Fruit fly (Drosophila melanogaster) whole organism, embryonic: ENCODE measurements around the gene CG8526.

ENCODE experiments used
- Atf-2 ChIP-seq: fragments of 200-800 bp; sonication (Bioruptor generic); optimal IDR thresholded peaks from 2 replicates; lab custom pipeline; 2016; ENCODE audit warnings: missing biosample characterization, missing genetic modification characterization
- B-H1 ChIP-seq: fragments of 200-800 bp; sonication (Bioruptor generic); IDR thresholded peaks from 3 replicates; pipeline ENCODE4 v1.3.6; 2022; ENCODE audit warnings: missing biosample characterization, missing genetic modification characterization
- B-H2 ChIP-seq: fragments of 200-800 bp; sonication (Bioruptor generic); optimal IDR thresholded peaks from 2 replicates; lab custom pipeline; 2018; ENCODE audit warnings: missing biosample characterization, mild to moderate bottlenecking, missing genetic modification characterization
- Bgb ChIP-seq: fragments of 200-800 bp; sonication (Bioruptor generic); IDR thresholded peaks from 2 replicates; pipeline ENCODE4 v1.3.6; 2022; ENCODE audit warnings: missing biosample characterization, missing genetic modification characterization; ENCODE audit not compliant: partially characterized antibody
- Blimp-1 ChIP-seq: fragments of 200-800 bp; sonication (Bioruptor generic); optimal IDR thresholded peaks from 3 replicates; lab custom pipeline; 2018; ENCODE audit warnings: missing biosample characterization, missing genetic modification characterization, mild to moderate bottlenecking, moderate library complexity, missing genetic modification reagents
- CG10431 ChIP-seq: fragments of 200-800 bp; sonication (Bioruptor generic); optimal IDR thresholded peaks from 3 replicates; lab custom pipeline; 2018; ENCODE audit warnings: missing biosample characterization, mild to moderate bottlenecking, missing genetic modification characterization
- CG10959 ChIP-seq: fragments of 200-800 bp; sonication (Bioruptor generic); IDR thresholded peaks from 2 replicates; pipeline ENCODE4 v1.3.6; 2022; ENCODE audit warnings: missing biosample characterization, missing genetic modification characterization
- CG11504 ChIP-seq: fragments of 200-800 bp; sonication (Bioruptor generic); optimal IDR thresholded peaks from 3 replicates; lab custom pipeline; 2019; ENCODE audit warnings: missing biosample characterization, mild to moderate bottlenecking, missing genetic modification characterization, moderate library complexity
- CG11723 ChIP-seq: fragments of 200-800 bp; sonication (Bioruptor generic); optimal IDR thresholded peaks from 2 replicates; lab custom pipeline; 2017; ENCODE audit warnings: missing biosample characterization, mild to moderate bottlenecking, missing genetic modification characterization
- CG12104 ChIP-seq: fragments of 200-800 bp; sonication (Bioruptor generic); optimal IDR thresholded peaks from 3 replicates; lab custom pipeline; 2016; ENCODE audit warnings: missing biosample characterization, missing genetic modification characterization
- CG12299 ChIP-seq: fragments of 200-800 bp; sonication (Bioruptor generic); optimal IDR thresholded peaks from 2 replicates; lab custom pipeline; 2018; ENCODE audit warnings: missing biosample characterization, mild to moderate bottlenecking, missing genetic modification characterization
- CG13123 ChIP-seq: fragments of 200-800 bp; sonication (Bioruptor generic); optimal IDR thresholded peaks from 2 replicates; lab custom pipeline; 2016; ENCODE audit warnings: missing biosample characterization, missing genetic modification characterization
- CG13287 ChIP-seq: fragments of 200-800 bp; sonication (Bioruptor generic); IDR thresholded peaks from 2 replicates; pipeline ENCODE4 v1.3.6; 2022; ENCODE audit warnings: missing biosample characterization, missing genetic modification characterization; ENCODE audit not compliant: partially characterized antibody
- CG15073 ChIP-seq: fragments of 200-800 bp; sonication (Bioruptor generic); optimal IDR thresholded peaks from 2 replicates; lab custom pipeline; 2016; ENCODE audit warnings: missing biosample characterization, missing genetic modification characterization
- CG18262 ChIP-seq: fragments of 200-800 bp; optimal IDR thresholded peaks from 3 replicates; lab custom pipeline; 2019; ENCODE audit warnings: missing biosample characterization, mild to moderate bottlenecking, missing genetic modification characterization, moderate library complexity
- CG31388 ChIP-seq: fragments of 200-800 bp; sonication (Bioruptor generic); optimal IDR thresholded peaks from 2 replicates; lab custom pipeline; 2016; ENCODE audit warnings: missing biosample characterization, missing genetic modification characterization
- CG33557 ChIP-seq: fragments of 200-800 bp; sonication (Bioruptor generic); optimal IDR thresholded peaks from 2 replicates; lab custom pipeline; 2019; ENCODE audit warnings: missing biosample characterization, mild to moderate bottlenecking, missing genetic modification characterization, moderate library complexity
- CG4707 ChIP-seq: fragments of 200-800 bp; sonication (Bioruptor generic); optimal IDR thresholded peaks from 2 replicates; lab custom pipeline; 2018; ENCODE audit warnings: missing biosample characterization, mild to moderate bottlenecking, missing genetic modification characterization, moderate library complexity
- CG6765 ChIP-seq: fragments of 200-800 bp; sonication (Bioruptor generic); optimal IDR thresholded peaks from 3 replicates; lab custom pipeline; 2017; ENCODE audit warnings: missing biosample characterization, mild to moderate bottlenecking, missing genetic modification characterization
- CG7745 ChIP-seq: fragments of 200-800 bp; sonication (Bioruptor generic); optimal IDR thresholded peaks from 2 replicates; lab custom pipeline; 2018; ENCODE audit warnings: missing biosample characterization, mild to moderate bottlenecking, missing genetic modification characterization, moderate library complexity
- CG8388 ChIP-seq: fragments of 200-800 bp; sonication (Bioruptor generic); optimal IDR thresholded peaks from 2 replicates; lab custom pipeline; 2019; ENCODE audit warnings: missing biosample characterization, mild to moderate bottlenecking, missing genetic modification characterization, moderate library complexity
- CkIIα-i1 ChIP-seq: fragments of 200-800 bp; sonication (Bioruptor generic); IDR thresholded peaks from 2 replicates; pipeline ENCODE4 v1.3.6; 2022; ENCODE audit warnings: missing biosample characterization, missing genetic modification characterization
- D19A ChIP-seq: fragments of 200-800 bp; optimal IDR thresholded peaks from 3 replicates; lab custom pipeline; 2019; ENCODE audit warnings: missing biosample characterization, mild to moderate bottlenecking, missing genetic modification characterization, moderate library complexity
- Dp ChIP-seq: fragments of 200-800 bp; sonication (Bioruptor generic); optimal IDR thresholded peaks from 2 replicates; lab custom pipeline; 2018; ENCODE audit warnings: missing biosample characterization, mild to moderate bottlenecking, missing genetic modification characterization, moderate library complexity
- Fer3 ChIP-seq: fragments of 200-800 bp; sonication (Bioruptor generic); optimal IDR thresholded peaks from 2 replicates; lab custom pipeline; 2018; ENCODE audit warnings: missing biosample characterization, mild to moderate bottlenecking, missing genetic modification characterization, moderate library complexity
- H15 ChIP-seq: fragments of 200-800 bp; sonication (Bioruptor generic); IDR thresholded peaks from 3 replicates; pipeline ENCODE4 v1.3.6; 2022; ENCODE audit warnings: missing biosample characterization, missing genetic modification characterization
- HLH54F ChIP-seq: fragments of 200-800 bp; sonication (Bioruptor generic); optimal IDR thresholded peaks from 3 replicates; lab custom pipeline; 2016; ENCODE audit warnings: missing biosample characterization, missing genetic modification characterization
- Hand ChIP-seq: fragments of 200-800 bp; sonication (Bioruptor generic); optimal IDR thresholded peaks from 2 replicates; lab custom pipeline; 2017; ENCODE audit warnings: mild to moderate bottlenecking, missing biosample characterization, missing genetic modification reagents, missing genetic modification characterization
- NfI ChIP-seq: fragments of 200-800 bp; sonication (Bioruptor generic); optimal IDR thresholded peaks from 3 replicates; lab custom pipeline; 2018; ENCODE audit warnings: missing biosample characterization, mild to moderate bottlenecking, missing genetic modification characterization, moderate library complexity
- Optix ChIP-seq: fragments of 200-800 bp; sonication (Bioruptor generic); IDR thresholded peaks from 3 replicates; pipeline ENCODE4 v1.3.6; 2022; ENCODE audit warnings: missing biosample characterization, missing genetic modification characterization
- Stat92E ChIP-seq, 3 experiments: fragments of >200 bp in 2 of 3; fragments of 200-800 bp in 1 of 3; sonication (Bioruptor generic) in 1 of 3; optimal IDR thresholded peaks; 2 replicates each; lab custom pipeline; 2017 to 2019; ENCODE audit warnings: missing biosample characterization in 3 of 3, missing genetic modification characterization in 3 of 3, mild to moderate bottlenecking in 1 of 3, moderate library complexity in 1 of 3
- bsh ChIP-seq, 2 experiments: fragments of 200-800 bp; sonication (Bioruptor generic); optimal IDR thresholded peaks; 2 replicates each; lab custom pipeline; 2017 to 2018; ENCODE audit warnings: mild to moderate bottlenecking in 2 of 2, missing biosample characterization in 2 of 2, missing genetic modification characterization in 2 of 2, moderate library complexity in 1 of 2
- cwo ChIP-seq: fragments of 200-800 bp; sonication (Bioruptor generic); optimal IDR thresholded peaks from 3 replicates; lab custom pipeline; 2017; ENCODE audit warnings: missing biosample characterization, missing genetic modification characterization, mild to moderate bottlenecking, moderate library complexity, missing genetic modification reagents
- dati ChIP-seq: fragments of 200-800 bp; sonication (Bioruptor generic); IDR thresholded peaks from 2 replicates; pipeline ENCODE4 v1.3.6; 2022; ENCODE audit warnings: missing biosample characterization, missing genetic modification characterization
- exex ChIP-seq: fragments of 200-800 bp; sonication (Bioruptor generic); optimal IDR thresholded peaks from 4 replicates; lab custom pipeline; 2018; ENCODE audit warnings: missing biosample characterization, mild to moderate bottlenecking, missing genetic modification characterization, moderate library complexity
- gem ChIP-seq: fragments of 200-800 bp; sonication (Bioruptor generic); optimal IDR thresholded peaks from 2 replicates; lab custom pipeline; 2019; ENCODE audit warnings: missing biosample characterization, mild to moderate bottlenecking, missing genetic modification characterization, moderate library complexity
- ken ChIP-seq: fragments of 200-800 bp; sonication (Bioruptor generic); IDR thresholded peaks from 3 replicates; pipeline ENCODE4 v1.3.6; 2022; ENCODE audit warnings: missing biosample characterization, missing genetic modification characterization
- klu ChIP-seq: fragments of 200-800 bp; sonication (Bioruptor generic); IDR thresholded peaks from 2 replicates; pipeline ENCODE4 v1.3.6; 2022; ENCODE audit warnings: missing biosample characterization, missing genetic modification characterization
- lmd ChIP-seq: fragments of 200-800 bp; sonication (Bioruptor generic); IDR thresholded peaks from 2 replicates; pipeline ENCODE4 v1.3.6; 2022; ENCODE audit warnings: missing biosample characterization, missing genetic modification characterization
- odd ChIP-seq: fragments of 200-800 bp; sonication (Bioruptor generic); optimal IDR thresholded peaks from 2 replicates; lab custom pipeline; 2017; ENCODE audit warnings: missing biosample characterization, mild to moderate bottlenecking, missing genetic modification characterization
- pb ChIP-seq: fragments of 200-800 bp; sonication (Bioruptor generic); optimal IDR thresholded peaks from 3 replicates; lab custom pipeline; 2016; ENCODE audit warnings: missing biosample characterization, missing genetic modification characterization
- pfk ChIP-seq: fragments of 200-800 bp; sonication (Bioruptor generic); optimal IDR thresholded peaks from 2 replicates; lab custom pipeline; 2018; ENCODE audit warnings: missing biosample characterization, mild to moderate bottlenecking, missing genetic modification characterization, moderate library complexity
- pros ChIP-seq: fragments of 200-800 bp; sonication (Bioruptor generic); optimal IDR thresholded peaks from 3 replicates; lab custom pipeline; 2019; ENCODE audit warnings: missing biosample characterization, mild to moderate bottlenecking, missing genetic modification characterization, moderate library complexity
- pum ChIP-seq: fragments of 200-800 bp; sonication (Bioruptor generic); optimal IDR thresholded peaks from 2 replicates; lab custom pipeline; 2016; ENCODE audit warnings: missing biosample characterization, missing genetic modification characterization
- ranshi ChIP-seq: fragments of 200-800 bp; sonication (Bioruptor generic); IDR thresholded peaks from 2 replicates; pipeline ENCODE4 v1.3.6; 2022; ENCODE audit warnings: missing biosample characterization, missing genetic modification characterization
- ro ChIP-seq: fragments of 200-800 bp; sonication (Bioruptor generic); IDR thresholded peaks from 2 replicates; pipeline ENCODE4 v1.3.6; 2022; ENCODE audit warnings: missing biosample characterization, missing genetic modification characterization
- sc ChIP-seq, 3 experiments: fragments of >200 bp in 2 of 3; fragments of 200-800 bp in 1 of 3; sonication (Bioruptor generic) in 1 of 3; optimal IDR thresholded peaks; 2 replicates in 2 of 3; 3 replicates in 1 of 3; lab custom pipeline; 2017; ENCODE audit warnings: mild to moderate bottlenecking in 1 of 3, missing biosample characterization in 1 of 3, missing genetic modification characterization in 1 of 3, missing genetic modification reagents in 1 of 3
- seq ChIP-seq: fragments of 200-800 bp; sonication (Bioruptor generic); IDR thresholded peaks from 2 replicates; pipeline ENCODE4 v1.3.6; 2022; ENCODE audit warnings: missing biosample characterization, missing genetic modification characterization
- tup ChIP-seq: fragments of 200-800 bp; sonication (Bioruptor generic); optimal IDR thresholded peaks from 2 replicates; lab custom pipeline; 2016; ENCODE audit warnings: missing biosample characterization, mild to moderate bottlenecking, missing genetic modification characterization, moderate library complexity

CG8526 gene

dm6 chr3R:9771519-9771972 is 29.5 kb upstream of the CG8526 start, which contains the start of gene CG9471 (continued):
- peak; percentile 87 for TF ChIP-seq D19A (tag; lab: Kevin White, UChicago)
- peak; percentile 93 for TF ChIP-seq Hand (GFP tag; lab: Kevin White, UChicago)
- peak; percentile 92 for TF ChIP-seq CG12299 (tag; lab: Kevin White, UChicago)
- peak; percentile 30; the same call in 1 of the 2 replicates for TF ChIP-seq CG13287 (GFP tag; lab: Robert Waterston, UW)
- TF ChIP-seq pros, result no peak
- peak; percentile 90 for TF ChIP-seq HLH54F (GFP tag; lab: Kevin White, UChicago)
- peak; percentile 90 for TF ChIP-seq B-H1 (GFP tag; lab: Robert Waterston, UW)
- TF ChIP-seq Optix (GFP tag; lab: Robert Waterston, UW), result peak; percentile 48; the same call in 1 of the 3 replicates
- TF ChIP-seq NfI, result peak; percentile 91
- TF ChIP-seq CG11504 (tag; lab: Kevin White, UChicago), result peak; percentile 92
- TF ChIP-seq sc (optimal IDR thresholded peaks at IDR 0.05; lab: Kevin White, UChicago), result no peak
- peak; percentile 78 for TF ChIP-seq sc (GFP tag; optimal IDR thresholded peaks at IDR 0.05; lab: Kevin White, UChicago)
- TF ChIP-seq gem (tag; lab: Kevin White, UChicago), result peak; percentile 95
- peak; percentile 92 for TF ChIP-seq exex (tag; lab: Kevin White, UChicago)
- peak; percentile 81 for TF ChIP-seq CG10959
- peak; percentile 88 for TF ChIP-seq CG6765 (GFP tag; lab: Kevin White, UChicago)
- TF ChIP-seq bsh (GFP tag; optimal IDR thresholded peaks at IDR 0.05; lab: Kevin White, UChicago), result peak; percentile 73 to 93
- peak; percentile 89 for TF ChIP-seq Blimp-1
- peak; percentile 82 for TF ChIP-seq Atf-2 (GFP tag; lab: Kevin White, UChicago)
- peak; percentile 77 for TF ChIP-seq ken
- peak; percentile 90 for TF ChIP-seq CG18262
- TF ChIP-seq CG15073 (GFP tag; lab: Kevin White, UChicago), result peak; percentile 31
- TF ChIP-seq ro (GFP tag; lab: Robert Waterston, UW), result peak; percentile 74
- peak; percentile 85 for TF ChIP-seq CG12104 (GFP tag; lab: Kevin White, UChicago)
- TF ChIP-seq Dp (GFP tag; lab: Kevin White, UChicago), result peak; percentile 90
- peak; percentile 58 for TF ChIP-seq CG7745 (tag; lab: Kevin White, UChicago)
- TF ChIP-seq pum (GFP tag; lab: Kevin White, UChicago), result peak; percentile 88
- TF ChIP-seq CG31388, result peak; percentile 57
- TF ChIP-seq lmd, result peak; percentile 92
- TF ChIP-seq CG4707 (GFP tag; lab: Kevin White, UChicago), result peak; percentile 73
- peak; percentile 91 for TF ChIP-seq B-H2
- peak; percentile 97 for TF ChIP-seq CG8388 (GFP tag; lab: Kevin White, UChicago)
- peak; percentile 94 for TF ChIP-seq Fer3 (tag; lab: Kevin White, UChicago)
- TF ChIP-seq pb (GFP tag; lab: Kevin White, UChicago), result peak; percentile 73
- no peak for TF ChIP-seq CkIIα-i1 (GFP tag; lab: Robert Waterston, UW)
- TF ChIP-seq klu (GFP tag; lab: Robert Waterston, UW), result peak; percentile 82
- TF ChIP-seq CG11723 (GFP tag; lab: Kevin White, UChicago), result peak; percentile 84
- TF ChIP-seq pfk, result peak; percentile 25
- TF ChIP-seq Stat92E (GFP tag; optimal IDR thresholded peaks at IDR 0.05; lab: Kevin White, UChicago), result peak in 1 of 3 experiments; percentile 71
- TF ChIP-seq Bgb (GFP tag; lab: Robert Waterston, UW), result peak; percentile 15; the same call in 1 of the 2 replicates
- TF ChIP-seq odd, result peak; percentile 83
- TF ChIP-seq CG10431 (GFP tag; lab: Kevin White, UChicago), result peak; percentile 62
- peak; percentile 85 for TF ChIP-seq cwo (GFP tag; lab: Kevin White, UChicago)
- peak; percentile 81 for TF ChIP-seq dati (GFP tag; lab: Robert Waterston, UW)
- TF ChIP-seq ranshi (GFP tag; lab: Robert Waterston, UW), result peak; percentile 94
- peak; percentile 82 for TF ChIP-seq CG33557 (GFP tag; lab: Kevin White, UChicago)
- peak; percentile 77 for TF ChIP-seq tup (GFP tag; lab: Kevin White, UChicago)
- TF ChIP-seq H15, result peak; percentile 94
- peak; percentile 83 for TF ChIP-seq CG13123 (GFP tag; lab: Kevin White, UChicago)
- peak; percentile 92 for TF ChIP-seq seq (GFP tag; lab: Robert Waterston, UW)
